Fruit fly (Drosophila melanogaster) whole organism, prepupa: ENCODE data around the gene Mur29B.

ENCODE experiments used
- Blimp-1 ChIP-seq: fragments of 200-800 bp; sonication (Bioruptor generic); optimal IDR thresholded peaks from 3 replicates; lab custom pipeline; 2017; ENCODE audit warnings: missing biosample characterization, missing genetic modification characterization, mild to moderate bottlenecking, moderate library complexity, missing genetic modification reagents
- CG6163 ChIP-seq: fragments of 200-800 bp; sonication (Bioruptor generic); IDR thresholded peaks from 3 replicates; pipeline ENCODE4 v1.3.6; 2022; ENCODE audit warnings: missing biosample characterization, missing genetic modification characterization
- CG7368 ChIP-seq: fragments of 200-800 bp; sonication (Bioruptor generic); optimal IDR thresholded peaks from 3 replicates; lab custom pipeline; 2016; ENCODE audit warnings: missing biosample characterization, missing genetic modification characterization
- Ets96B ChIP-seq: fragments of 200-800 bp; optimal IDR thresholded peaks from 2 replicates; lab custom pipeline; 2019; ENCODE audit warnings: missing biosample characterization, mild to moderate bottlenecking, missing genetic modification characterization, moderate library complexity
- Gug ChIP-seq: fragments of 200-800 bp; sonication (Bioruptor generic); IDR thresholded peaks from 2 replicates; pipeline ENCODE4 v1.3.6; 2022; ENCODE audit warnings: missing biosample characterization, missing genetic modification characterization
- Lpt ChIP-seq: fragments of 200-800 bp; sonication (Bioruptor generic); optimal IDR thresholded peaks from 3 replicates; lab custom pipeline; 2016; ENCODE audit warnings: missing biosample characterization, missing genetic modification characterization
- Sox102F ChIP-seq: fragments of 200-800 bp; sonication (Bioruptor generic); optimal IDR thresholded peaks from 2 replicates; lab custom pipeline; 2016; ENCODE audit warnings: missing biosample characterization, mild to moderate bottlenecking, missing genetic modification characterization
- Sox15 ChIP-seq: fragments of 200-800 bp; sonication (Bioruptor generic); optimal IDR thresholded peaks from 3 replicates; lab custom pipeline; 2016; ENCODE audit warnings: missing biosample characterization, missing genetic modification characterization
- dac ChIP-seq: fragments of 200-800 bp; sonication (Bioruptor generic); optimal IDR thresholded peaks from 2 replicates; lab custom pipeline; 2017; ENCODE audit warnings: missing biosample characterization, mild to moderate bottlenecking, missing genetic modification characterization
- vri ChIP-seq: fragments of 200-800 bp; sonication (Bioruptor generic); optimal IDR thresholded peaks from 3 replicates; lab custom pipeline; 2016; ENCODE audit warnings: missing biosample characterization, mild to moderate bottlenecking, missing genetic modification characterization

DNA sequence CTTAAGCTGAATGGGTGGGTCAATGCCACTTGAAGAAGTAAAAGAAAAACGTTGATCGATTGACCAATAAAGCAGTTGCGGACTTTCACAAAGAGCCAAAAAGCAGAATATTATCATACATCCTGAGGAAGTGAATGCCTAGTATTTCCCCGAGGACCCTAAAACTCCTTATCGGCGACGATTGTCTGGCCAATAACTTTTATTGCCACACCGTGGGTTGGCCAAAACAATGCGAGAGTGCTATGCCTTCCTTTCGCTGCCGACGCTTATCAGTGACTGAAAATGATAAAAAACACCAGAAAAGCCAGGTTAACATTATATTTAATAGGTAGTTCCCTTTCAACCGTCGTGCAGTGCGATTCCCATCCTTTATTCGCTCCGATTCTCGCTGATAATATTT is at the start of gene Mur29B:
- peak; percentile 50 for TF ChIP-seq vri (GFP tag; lab: Kevin White, UChicago)
- TF ChIP-seq Sox102F (GFP tag; lab: Kevin White, UChicago) = no peak
- no peak for TF ChIP-seq Blimp-1 (GFP tag; lab: Kevin White, UChicago)
- no peak for TF ChIP-seq Sox15 (GFP tag; lab: Kevin White, UChicago)
- TF ChIP-seq CG7368 (GFP tag; lab: Kevin White, UChicago) = no peak
- TF ChIP-seq Gug (GFP tag; lab: Robert Waterston, UW) = no peak
- no peak for TF ChIP-seq dac
- TF ChIP-seq Ets96B (tag; lab: Kevin White, UChicago) = no peak
- TF ChIP-seq CG6163 (GFP tag; lab: Robert Waterston, UW) = no peak
- TF ChIP-seq Lpt (GFP tag; lab: Kevin White, UChicago) = no peak
